Fruit fly (Drosophila melanogaster): ENCODE data around the gene heca.

The heca gene

dm6 chr3R:30270318-30271119 lies 7.2 kb upstream of the heca start (continued):
- peak; percentile 76 for TF ChIP-seq Blimp-1 (GFP tag; optimal IDR thresholded peaks at IDR 0.05)
- 0 out of 2 replicates have a peak, but pooled peaks have one; percentile 13 for TF ChIP-seq slbo (GFP tag; IDR thresholded peaks at IDR 0.05)
- no peak for TF ChIP-seq CG12391 (tag; optimal IDR thresholded peaks at IDR 0.05)
- no peak for TF ChIP-seq Xbp1 (GFP tag; optimal IDR thresholded peaks at IDR 0.05)
- TF ChIP-seq lbe (GFP tag; optimal IDR thresholded peaks at IDR 0.05), result peak; percentile 36
- no peak for TF ChIP-seq CG10431 (GFP tag; optimal IDR thresholded peaks at IDR 0.05)
- TF ChIP-seq tna (GFP tag; IDR thresholded peaks at IDR 0.05; ENCODE audit: partially characterized antibody), result no peak
- no peak for TF ChIP-seq Bgb (GFP tag; IDR thresholded peaks at IDR 0.05; ENCODE audit: partially characterized antibody)
- TF ChIP-seq dmrt99B (tag; optimal IDR thresholded peaks at IDR 0.05), result no peak
- no peak for TF ChIP-seq ssp (GFP tag; IDR thresholded peaks at IDR 0.05)
- TF ChIP-seq chm (GFP tag; IDR thresholded peaks at IDR 0.05), result no peak
- no peak for TF ChIP-seq NC2β (GFP tag; optimal IDR thresholded peaks at IDR 0.05)
- TF ChIP-seq CG34376 (GFP tag; optimal IDR thresholded peaks at IDR 0.05), result no peak
- TF ChIP-seq CG9437 (GFP tag; optimal IDR thresholded peaks at IDR 0.05), result no peak
- no peak for TF ChIP-seq CG3726 (GFP tag; IDR thresholded peaks at IDR 0.05)
- TF ChIP-seq wor (GFP tag; IDR thresholded peaks at IDR 0.05), result no peak
- TF ChIP-seq Lim3 (GFP tag; IDR thresholded peaks at IDR 0.05), result no peak
- TF ChIP-seq gcm (GFP tag; optimal IDR thresholded peaks at IDR 0.05), result no peak
- no peak for TF ChIP-seq H15 (GFP tag; IDR thresholded peaks at IDR 0.05)
- TF ChIP-seq ttk (GFP tag; IDR thresholded peaks at IDR 0.05), result no peak
- TF ChIP-seq lmd (GFP tag; IDR thresholded peaks at IDR 0.05), result no peak
- no peak for TF ChIP-seq Dad (GFP tag; optimal IDR thresholded peaks at IDR 0.05)
- TF ChIP-seq zf30C (GFP tag; optimal IDR thresholded peaks at IDR 0.05), result no peak
- no peak for TF ChIP-seq gt (GFP tag; IDR thresholded peaks at IDR 0.05)
- TF ChIP-seq kni (GFP tag; optimal IDR thresholded peaks at IDR 0.05), result no peak
- TF ChIP-seq slou (GFP tag; optimal IDR thresholded peaks at IDR 0.05), result no peak
- TF ChIP-seq Side (GFP tag; optimal IDR thresholded peaks at IDR 0.05), result no peak
- TF ChIP-seq CG7839 (tag; optimal IDR thresholded peaks at IDR 0.05), result peak; percentile 15
- TF ChIP-seq so (GFP tag; IDR thresholded peaks at IDR 0.05), result no peak
- no peak for TF ChIP-seq Dfd (GFP tag; optimal IDR thresholded peaks at IDR 0.05)
- TF ChIP-seq al (GFP tag; IDR thresholded peaks at IDR 0.05), result no peak
- TF ChIP-seq NK7.1 (GFP tag; optimal IDR thresholded peaks at IDR 0.05), result no peak
- TF ChIP-seq CG11696 (GFP tag; IDR thresholded peaks at IDR 0.05), result peak; percentile 74
- TF ChIP-seq CG11723 (GFP tag; optimal IDR thresholded peaks at IDR 0.05), result no peak
- TF ChIP-seq schlank (tag; optimal IDR thresholded peaks at IDR 0.05), result no peak

dm6 chr3R:30271120-30271467 lies 6.6 kb upstream of the heca start:
- peak; percentile 82 for TF ChIP-seq yki (optimal IDR thresholded peaks at IDR 0.05)
- no peak for TF ChIP-seq tll (GFP tag; optimal IDR thresholded peaks at IDR 0.05)
- peak; percentile 91 for TF ChIP-seq Nf-YB (GFP tag; optimal IDR thresholded peaks at IDR 0.05)
- TF ChIP-seq Usf (GFP tag; optimal IDR thresholded peaks at IDR 0.05), result no peak
- peak; percentile 79 to 84 for TF ChIP-seq Trl (optimal IDR thresholded peaks at IDR 0.05)
- no peak for TF ChIP-seq Trl (GFP tag; optimal IDR thresholded peaks at IDR 0.05)
- peak; percentile 62 for TF ChIP-seq CG8478 (optimal IDR thresholded peaks at IDR 0.05)
- peak; percentile 47; the same call in 1 of the 2 replicates for TF ChIP-seq Adf1 (GFP tag; IDR thresholded peaks at IDR 0.05)
- no peak for TF ChIP-seq CG10366 (GFP tag; IDR thresholded peaks at IDR 0.05)
- TF ChIP-seq Nf-YC (tag; optimal IDR thresholded peaks at IDR 0.05), result peak; percentile 96
- TF ChIP-seq CG1832 (GFP tag; optimal IDR thresholded peaks at IDR 0.05), result peak; percentile 86
- TF ChIP-seq crol (GFP tag; IDR thresholded peaks at IDR 0.05), result peak; percentile 96
- no peak for TF ChIP-seq p53 (GFP tag; optimal IDR thresholded peaks at IDR 0.05)
- no peak for TF ChIP-seq CG7271 (tag; optimal IDR thresholded peaks at IDR 0.05)
- 0 out of 2 replicates have a peak, but pooled peaks have one; percentile 16 for TF ChIP-seq CG32532 (GFP tag; IDR thresholded peaks at IDR 0.05)
- 0 out of 3 replicates have a peak, but pooled peaks have one; percentile 28 for TF ChIP-seq CG14860 (GFP tag; IDR thresholded peaks at IDR 0.05; ENCODE audit: partially characterized antibody)
- TF ChIP-seq CG2678 (tag; optimal IDR thresholded peaks at IDR 0.05), result no peak
- 0 out of 4 replicates have a peak, but pooled peaks have one; percentile 16 for TF ChIP-seq chinmo (GFP tag; IDR thresholded peaks at IDR 0.05; ENCODE audit: partially characterized antibody)
